Fruit fly (Drosophila melanogaster) whole organism, embryonic: Measurements from ENCODE around the gene osp.

Experiments
- Asciz ChIP-seq: fragments of 200-800 bp; sonication (Bioruptor generic); optimal IDR thresholded peaks from 2 replicates; lab custom pipeline; 2017; ENCODE audit warnings: missing biosample characterization, mild to moderate bottlenecking, missing genetic modification characterization, missing genetic modification reagents
- Bdp1 ChIP-seq: fragments of 200-800 bp; sonication (Bioruptor generic); optimal IDR thresholded peaks from 3 replicates; lab custom pipeline; 2016; ENCODE audit warnings: missing biosample characterization, missing genetic modification characterization
- CG1024 ChIP-seq: fragments of 200-800 bp; sonication (Bioruptor generic); IDR thresholded peaks from 2 replicates; pipeline ENCODE4 v1.3.6; 2022; ENCODE audit warnings: missing biosample characterization, missing genetic modification characterization
- CG10274 ChIP-seq: fragments of 200-800 bp; sonication (Bioruptor generic); optimal IDR thresholded peaks from 3 replicates; lab custom pipeline; 2017; ENCODE audit warnings: missing biosample characterization, mild to moderate bottlenecking, missing genetic modification characterization
- CG10543 ChIP-seq: fragments of 200-800 bp; sonication (Bioruptor generic); optimal IDR thresholded peaks from 3 replicates; lab custom pipeline; 2017; ENCODE audit warnings: missing biosample characterization, mild to moderate bottlenecking, missing genetic modification characterization, moderate library complexity
- CG11093 ChIP-seq: fragments of 200-800 bp; sonication (Bioruptor generic); IDR thresholded peaks from 3 replicates; pipeline ENCODE4 v1.3.6; 2022; ENCODE audit warnings: missing biosample characterization, missing genetic modification characterization
- CG12299 ChIP-seq: fragments of 200-800 bp; sonication (Bioruptor generic); optimal IDR thresholded peaks from 2 replicates; lab custom pipeline; 2018; ENCODE audit warnings: missing biosample characterization, mild to moderate bottlenecking, missing genetic modification characterization
- CG1233 ChIP-seq: fragments of 200-800 bp; sonication (Bioruptor generic); optimal IDR thresholded peaks from 4 replicates; lab custom pipeline; 2018; ENCODE audit warnings: missing biosample characterization, mild to moderate bottlenecking, missing genetic modification characterization
- CG13123 ChIP-seq: fragments of 200-800 bp; sonication (Bioruptor generic); optimal IDR thresholded peaks from 2 replicates; lab custom pipeline; 2016; ENCODE audit warnings: missing biosample characterization, missing genetic modification characterization
- CG15696 ChIP-seq: fragments of 200-800 bp; sonication (Bioruptor generic); optimal IDR thresholded peaks from 2 replicates; lab custom pipeline; 2019; ENCODE audit warnings: missing biosample characterization, mild to moderate bottlenecking, missing genetic modification characterization, moderate library complexity
- CG16813 ChIP-seq: fragments of 200-800 bp; sonication (Bioruptor generic); IDR thresholded peaks from 3 replicates; pipeline ENCODE4 v1.3.6; 2022; ENCODE audit warnings: missing biosample characterization, missing genetic modification characterization; ENCODE audit not compliant: partially characterized antibody
- CG16863 ChIP-seq: fragments of 200-800 bp; sonication (Bioruptor generic); optimal IDR thresholded peaks from 3 replicates; lab custom pipeline; 2016; ENCODE audit warnings: missing biosample characterization, missing genetic modification characterization
- CG17361 ChIP-seq: fragments of 200-800 bp; sonication (Bioruptor generic); IDR thresholded peaks from 3 replicates; pipeline ENCODE4 v1.3.6; 2022; ENCODE audit warnings: missing biosample characterization, missing genetic modification characterization
- CG1792 ChIP-seq: fragments of 200-800 bp; sonication (Bioruptor generic); optimal IDR thresholded peaks from 2 replicates; lab custom pipeline; 2016; ENCODE audit warnings: missing biosample characterization, missing genetic modification characterization
- CG2120 ChIP-seq: fragments of 200-800 bp; sonication (Bioruptor generic); optimal IDR thresholded peaks from 3 replicates; lab custom pipeline; 2016; ENCODE audit warnings: missing biosample characterization, missing genetic modification characterization
- CG2712 ChIP-seq: fragments of 200-800 bp; optimal IDR thresholded peaks from 3 replicates; lab custom pipeline; 2019; ENCODE audit warnings: missing biosample characterization, mild to moderate bottlenecking, missing genetic modification characterization, moderate library complexity
- CG32532 ChIP-seq: fragments of 200-800 bp; sonication (Bioruptor generic); IDR thresholded peaks from 2 replicates; pipeline ENCODE4 v1.3.6; 2022; ENCODE audit warnings: missing biosample characterization, missing genetic modification characterization
- CG4360 ChIP-seq: fragments of 200-800 bp; sonication (Bioruptor generic); IDR thresholded peaks from 2 replicates; pipeline ENCODE4 v1.3.6; 2022; ENCODE audit warnings: missing biosample characterization, missing genetic modification characterization
- CG43689 ChIP-seq: fragments of 200-800 bp; sonication (Bioruptor generic); IDR thresholded peaks from 2 replicates; pipeline ENCODE4 v1.3.6; 2022; ENCODE audit warnings: missing biosample characterization, missing genetic modification characterization
- CG6254 ChIP-seq: fragments of 200-800 bp; sonication (Bioruptor generic); optimal IDR thresholded peaks from 3 replicates; lab custom pipeline; 2017; ENCODE audit warnings: mild to moderate bottlenecking, missing biosample characterization, missing genetic modification reagents, missing genetic modification characterization
- CG7745 ChIP-seq: fragments of 200-800 bp; sonication (Bioruptor generic); optimal IDR thresholded peaks from 2 replicates; lab custom pipeline; 2018; ENCODE audit warnings: missing biosample characterization, mild to moderate bottlenecking, missing genetic modification characterization, moderate library complexity
- CG8290 ChIP-seq, 3 experiments: fragments of 200-800 bp; sonication (Bioruptor generic); optimal IDR thresholded peaks; 2 replicates each; lab custom pipeline; 2016 to 2019; ENCODE audit warnings: missing biosample characterization in 3 of 3, missing genetic modification characterization in 3 of 3, mild to moderate bottlenecking in 2 of 3, moderate library complexity in 1 of 3
- CG8944 ChIP-seq: fragments of 200-800 bp; sonication (Bioruptor generic); optimal IDR thresholded peaks from 3 replicates; lab custom pipeline; 2016; ENCODE audit warnings: missing biosample characterization, missing genetic modification characterization
- Camta ChIP-seq: fragments of 200-800 bp; sonication (Bioruptor generic); optimal IDR thresholded peaks from 2 replicates; lab custom pipeline; 2016; ENCODE audit warnings: missing biosample characterization, missing genetic modification characterization
- CkIIα-i1 ChIP-seq: fragments of 200-800 bp; sonication (Bioruptor generic); IDR thresholded peaks from 2 replicates; pipeline ENCODE4 v1.3.6; 2022; ENCODE audit warnings: missing biosample characterization, missing genetic modification characterization
- Dip2 ChIP-seq: fragments of 200-800 bp; sonication (Bioruptor generic); IDR thresholded peaks from 2 replicates; pipeline ENCODE4 v1.3.6; 2022; ENCODE audit warnings: missing biosample characterization, missing genetic modification characterization
- Elba2 ChIP-seq: fragments of 200-800 bp; sonication (Bioruptor generic); optimal IDR thresholded peaks from 3 replicates; lab custom pipeline; 2016; ENCODE audit warnings: missing biosample characterization, missing genetic modification characterization
- Gug ChIP-seq: fragments of 200-800 bp; sonication (Bioruptor generic); IDR thresholded peaks from 4 replicates; pipeline ENCODE4 v1.3.6; 2022; ENCODE audit warnings: missing biosample characterization, missing genetic modification characterization
- HmgD ChIP-seq: fragments of 200-800 bp; sonication (Bioruptor generic); optimal IDR thresholded peaks from 3 replicates; lab custom pipeline; 2016; ENCODE audit warnings: missing biosample characterization, missing genetic modification characterization
- Hr78 ChIP-seq, 2 experiments: fragments of 200-800 bp in 1 of 2; fragments of >200 bp in 1 of 2; sonication (Bioruptor generic) in 1 of 2; optimal IDR thresholded peaks; 2 replicates each; lab custom pipeline; 2017 to 2019; ENCODE audit warnings: missing biosample characterization in 2 of 2, missing genetic modification characterization in 2 of 2, mild to moderate bottlenecking in 1 of 2, moderate library complexity in 1 of 2
- Lhr ChIP-seq: fragments of 200-800 bp; sonication (Bioruptor generic); optimal IDR thresholded peaks from 3 replicates; lab custom pipeline; 2017; ENCODE audit warnings: mild to moderate bottlenecking, missing biosample characterization, missing genetic modification reagents, missing genetic modification characterization
- Lim3 ChIP-seq: fragments of 200-800 bp; sonication (Bioruptor generic); IDR thresholded peaks from 2 replicates; pipeline ENCODE4 v1.3.6; 2022; ENCODE audit warnings: missing biosample characterization, missing genetic modification characterization
- Xbp1 ChIP-seq: fragments of 200-800 bp; sonication (Bioruptor generic); optimal IDR thresholded peaks from 3 replicates; lab custom pipeline; 2016; ENCODE audit warnings: missing biosample characterization, mild to moderate bottlenecking, missing genetic modification characterization
- ab ChIP-seq: fragments of 200-800 bp; sonication (Bioruptor generic); optimal IDR thresholded peaks from 2 replicates; lab custom pipeline; 2016; ENCODE audit warnings: missing biosample characterization, missing genetic modification characterization
- ase ChIP-seq: fragments of 200-800 bp; sonication (Bioruptor generic); IDR thresholded peaks from 3 replicates; pipeline ENCODE4 v1.3.6; 2022; ENCODE audit warnings: missing biosample characterization, missing genetic modification characterization
- ash1 ChIP-seq: fragments of 200-800 bp; sonication (Bioruptor generic); optimal IDR thresholded peaks from 2 replicates; lab custom pipeline; 2018; ENCODE audit warnings: missing biosample characterization, mild to moderate bottlenecking, missing genetic modification characterization
- bigmax ChIP-seq: fragments of 200-800 bp; sonication (Bioruptor generic); optimal IDR thresholded peaks from 2 replicates; lab custom pipeline; 2018; ENCODE audit warnings: missing biosample characterization, mild to moderate bottlenecking, missing genetic modification characterization
- bsh ChIP-seq, 2 experiments: fragments of 200-800 bp; sonication (Bioruptor generic); optimal IDR thresholded peaks; 2 replicates each; lab custom pipeline; 2017 to 2018; ENCODE audit warnings: mild to moderate bottlenecking in 2 of 2, missing biosample characterization in 2 of 2, missing genetic modification characterization in 2 of 2, moderate library complexity in 1 of 2
- caup ChIP-seq: fragments of 200-800 bp; sonication (Bioruptor generic); optimal IDR thresholded peaks from 3 replicates; lab custom pipeline; 2017; ENCODE audit warnings: missing biosample characterization, mild to moderate bottlenecking, missing genetic modification characterization, moderate library complexity; ENCODE audit not compliant: severe bottlenecking
- crol ChIP-seq: fragments of 200-800 bp; sonication (Bioruptor generic); IDR thresholded peaks from 2 replicates; pipeline ENCODE4 v1.3.6; 2022; ENCODE audit warnings: missing biosample characterization, missing genetic modification characterization
- grn ChIP-seq: fragments of 200-800 bp; sonication (Bioruptor generic); optimal IDR thresholded peaks from 3 replicates; lab custom pipeline; 2017; ENCODE audit warnings: missing biosample characterization, missing genetic modification characterization
- lola ChIP-seq, 3 experiments: fragments of >200 bp in 2 of 3; fragments of 200-800 bp in 1 of 3; sonication (Bioruptor generic) in 1 of 3; optimal IDR thresholded peaks; 2 replicates each; lab custom pipeline; 2017 to 2019; ENCODE audit warnings: missing biosample characterization in 3 of 3, missing genetic modification characterization in 3 of 3, mild to moderate bottlenecking in 1 of 3, moderate library complexity in 1 of 3
- mirr ChIP-seq: fragments of 200-800 bp; sonication (Bioruptor generic); optimal IDR thresholded peaks from 3 replicates; lab custom pipeline; 2018; ENCODE audit warnings: missing biosample characterization, mild to moderate bottlenecking, missing genetic modification characterization
- nerfin-2 ChIP-seq: fragments of 200-800 bp; sonication (Bioruptor generic); IDR thresholded peaks from 2 replicates; pipeline ENCODE4 v1.3.6; 2022; ENCODE audit warnings: missing biosample characterization, missing genetic modification characterization; ENCODE audit not compliant: partially characterized antibody
- odd ChIP-seq: fragments of 200-800 bp; sonication (Bioruptor generic); optimal IDR thresholded peaks from 2 replicates; lab custom pipeline; 2017; ENCODE audit warnings: missing biosample characterization, mild to moderate bottlenecking, missing genetic modification characterization
- sd ChIP-seq: fragments of 200-800 bp; sonication (Bioruptor generic); optimal IDR thresholded peaks from 3 replicates; lab custom pipeline; 2018; ENCODE audit warnings: missing biosample characterization, mild to moderate bottlenecking, missing genetic modification characterization, moderate library complexity
- sens-2 ChIP-seq: fragments of 200-800 bp; sonication (Bioruptor generic); IDR thresholded peaks from 2 replicates; pipeline ENCODE4 v1.3.6; 2022; ENCODE audit warnings: missing biosample characterization, missing genetic modification characterization
- twi ChIP-seq: fragments of 200-800 bp; optimal IDR thresholded peaks from 2 replicates; lab custom pipeline; 2019; ENCODE audit warnings: missing biosample characterization, mild to moderate bottlenecking, missing genetic modification characterization, moderate library complexity
- wor ChIP-seq: fragments of 200-800 bp; sonication (Bioruptor generic); IDR thresholded peaks from 2 replicates; pipeline ENCODE4 v1.3.6; 2022; ENCODE audit warnings: missing biosample characterization, missing genetic modification characterization
- z ChIP-seq: fragments of 200-800 bp; sonication (Bioruptor generic); IDR thresholded peaks from 3 replicates; pipeline ENCODE4 v1.3.6; 2022; ENCODE audit warnings: missing biosample characterization, missing genetic modification characterization

osp gene

DNA sequence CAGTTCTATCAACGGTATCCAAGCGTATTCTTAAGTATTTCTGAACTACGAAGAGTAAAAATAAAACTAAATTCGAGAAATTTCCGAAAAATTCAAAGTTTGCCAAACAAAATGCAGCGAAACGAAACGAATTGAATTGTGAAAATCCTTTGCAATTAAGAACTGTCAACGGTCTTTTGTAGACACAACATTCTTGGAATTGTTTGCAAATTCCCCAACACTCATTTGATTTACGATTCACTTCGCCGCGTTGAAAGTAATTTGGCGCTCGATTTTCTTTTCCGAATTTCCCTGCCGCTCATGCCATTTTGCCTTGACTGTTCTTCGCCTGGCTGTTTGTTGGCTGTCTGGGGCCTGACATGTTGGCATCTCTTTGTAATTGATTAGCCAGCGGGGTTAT is 132.9 kb downstream of the osp start:
- TF ChIP-seq sd (tag; lab: Kevin White, UChicago) (peak; percentile 62), CG12299 (tag; lab: Kevin White, UChicago) (no peak), HmgD (GFP tag; lab: Kevin White, UChicago) (no peak), CG17361 (GFP tag; lab: Robert Waterston, UW) (no peak)

DNA sequence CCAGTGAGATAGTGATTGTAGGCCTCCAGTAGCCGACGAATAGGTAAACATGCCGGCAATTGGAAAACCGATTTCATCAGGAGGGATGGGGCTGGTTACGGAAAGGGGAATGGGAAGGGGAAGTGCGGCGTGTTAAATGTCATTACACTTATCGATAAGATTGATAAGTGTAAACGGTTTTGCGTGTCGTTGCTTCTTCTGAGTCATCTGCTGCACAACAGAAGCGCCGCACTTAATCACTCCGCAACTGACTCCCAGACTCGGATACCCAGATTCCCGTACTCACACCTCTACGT is 134.6 kb downstream of the osp start:
- no peak for TF ChIP-seq CG4360
- no peak for TF ChIP-seq CkIIα-i1 (GFP tag; lab: Robert Waterston, UW)
- TF ChIP-seq CG2120 (GFP tag; lab: Kevin White, UChicago): no peak
- no peak for TF ChIP-seq CG32532 (GFP tag; lab: Robert Waterston, UW)
- TF ChIP-seq mirr: peak; percentile 56
- no peak for TF ChIP-seq twi
- TF ChIP-seq CG1233 (GFP tag; lab: Kevin White, UChicago): no peak
- TF ChIP-seq ase (GFP tag; lab: Robert Waterston, UW): no peak
- TF ChIP-seq crol (GFP tag; lab: Robert Waterston, UW): peak; percentile 64
- TF ChIP-seq Gug (GFP tag; lab: Robert Waterston, UW): no peak
- peak; percentile 18 for TF ChIP-seq odd
- no peak for TF ChIP-seq Elba2
- TF ChIP-seq Lim3: no peak
- no peak for TF ChIP-seq CG2712 (tag; lab: Kevin White, UChicago)
- no peak for TF ChIP-seq CG16863 (GFP tag; lab: Kevin White, UChicago)
- TF ChIP-seq Bdp1 (GFP tag; lab: Kevin White, UChicago): no peak
- TF ChIP-seq CG10543: peak; percentile 43
- no peak for TF ChIP-seq bsh (GFP tag; optimal IDR thresholded peaks at IDR 0.05; lab: Kevin White, UChicago)
- TF ChIP-seq Dip2 (GFP tag; lab: Robert Waterston, UW): no peak
- no peak for TF ChIP-seq CG8290 (GFP tag; optimal IDR thresholded peaks at IDR 0.05; lab: Kevin White, UChicago)
- TF ChIP-seq CG8290 (tag; optimal IDR thresholded peaks at IDR 0.05; lab: Kevin White, UChicago): no peak
- TF ChIP-seq CG1792 (GFP tag; lab: Kevin White, UChicago): no peak
- TF ChIP-seq bigmax (GFP tag; lab: Kevin White, UChicago): no peak
- no peak for TF ChIP-seq CG11093 (GFP tag; lab: Robert Waterston, UW)
- TF ChIP-seq CG8944 (GFP tag; lab: Kevin White, UChicago): no peak
- TF ChIP-seq CG7745: no peak
- peak; percentile 58 for TF ChIP-seq caup (GFP tag; lab: Kevin White, UChicago)
- no peak for TF ChIP-seq CG16813
- TF ChIP-seq sens-2 (GFP tag; lab: Robert Waterston, UW): no peak
- TF ChIP-seq z (GFP tag; lab: Robert Waterston, UW): no peak
- no peak for TF ChIP-seq Xbp1
- TF ChIP-seq CG1024: no peak
- no peak for TF ChIP-seq CG10274 (GFP tag; lab: Kevin White, UChicago)
- no peak for TF ChIP-seq Camta (GFP tag; lab: Kevin White, UChicago)
- TF ChIP-seq CG15696 (tag; lab: Kevin White, UChicago): no peak
- no peak for TF ChIP-seq CG6254
- TF ChIP-seq lola (GFP tag; optimal IDR thresholded peaks at IDR 0.05; lab: Kevin White, UChicago): no peak
- TF ChIP-seq ash1 (GFP tag; lab: Kevin White, UChicago): no peak
- no peak for TF ChIP-seq wor (GFP tag; lab: Robert Waterston, UW)
- peak; percentile 71 for TF ChIP-seq grn (GFP tag; lab: Kevin White, UChicago)
- TF ChIP-seq nerfin-2 (GFP tag; lab: Robert Waterston, UW): no peak
- no peak for TF ChIP-seq CG13123 (GFP tag; lab: Kevin White, UChicago)
- TF ChIP-seq Lhr (GFP tag; lab: Kevin White, UChicago): no peak
- no peak for TF ChIP-seq ab (GFP tag; lab: Kevin White, UChicago)
- TF ChIP-seq CG43689 (GFP tag; lab: Robert Waterston, UW): no peak
- peak in 1 of 2 experiments; percentile 2 for TF ChIP-seq Hr78 (GFP tag; optimal IDR thresholded peaks at IDR 0.05; lab: Kevin White, UChicago)
- no peak for TF ChIP-seq Asciz
